Fruit fly (Drosophila melanogaster) whole organism, embryonic: Measurements from ENCODE around the gene Pif1.

Source experiments
- Atf3 ChIP-seq: fragments of 200-800 bp; sonication (Bioruptor generic); optimal IDR thresholded peaks from 3 replicates; lab custom pipeline; 2016; ENCODE audit warnings: missing biosample characterization, missing genetic modification characterization
- CG10274 ChIP-seq: fragments of 200-800 bp; sonication (Bioruptor generic); optimal IDR thresholded peaks from 3 replicates; lab custom pipeline; 2017; ENCODE audit warnings: missing biosample characterization, mild to moderate bottlenecking, missing genetic modification characterization
- CG11456 ChIP-seq: fragments of 200-800 bp; sonication (Bioruptor generic); IDR thresholded peaks from 3 replicates; pipeline ENCODE4 v1.3.6; 2022; ENCODE audit warnings: missing biosample characterization, missing genetic modification characterization
- CG11504 ChIP-seq: fragments of 200-800 bp; sonication (Bioruptor generic); optimal IDR thresholded peaks from 3 replicates; lab custom pipeline; 2019; ENCODE audit warnings: missing biosample characterization, mild to moderate bottlenecking, missing genetic modification characterization, moderate library complexity
- CG12071 ChIP-seq: fragments of 200-800 bp; sonication (Bioruptor generic); optimal IDR thresholded peaks from 3 replicates; lab custom pipeline; 2018; ENCODE audit warnings: missing biosample characterization, mild to moderate bottlenecking, missing genetic modification characterization
- CG13424 ChIP-seq: fragments of 200-800 bp; sonication (Bioruptor generic); optimal IDR thresholded peaks from 2 replicates; lab custom pipeline; 2019; ENCODE audit warnings: missing biosample characterization, mild to moderate bottlenecking, missing genetic modification characterization, moderate library complexity
- CG16779 ChIP-seq: fragments of 200-800 bp; sonication (Bioruptor generic); IDR thresholded peaks from 2 replicates; pipeline ENCODE4 v1.3.6; 2022; ENCODE audit warnings: missing biosample characterization, missing genetic modification characterization
- CG16813 ChIP-seq: fragments of 200-800 bp; sonication (Bioruptor generic); IDR thresholded peaks from 3 replicates; pipeline ENCODE4 v1.3.6; 2022; ENCODE audit warnings: missing biosample characterization, missing genetic modification characterization; ENCODE audit not compliant: partially characterized antibody
- CG17328 ChIP-seq: fragments of 200-800 bp; sonication (Bioruptor generic); IDR thresholded peaks from 2 replicates; pipeline ENCODE4 v1.3.6; 2022; ENCODE audit warnings: missing biosample characterization, missing genetic modification characterization
- CG18262 ChIP-seq: fragments of 200-800 bp; optimal IDR thresholded peaks from 3 replicates; lab custom pipeline; 2019; ENCODE audit warnings: missing biosample characterization, mild to moderate bottlenecking, missing genetic modification characterization, moderate library complexity
- CG2129 ChIP-seq: fragments of 200-800 bp; sonication (Bioruptor generic); IDR thresholded peaks from 2 replicates; pipeline ENCODE4 v1.3.6; 2022; ENCODE audit warnings: missing biosample characterization, missing genetic modification characterization; ENCODE audit not compliant: partially characterized antibody
- CG2712 ChIP-seq: fragments of 200-800 bp; optimal IDR thresholded peaks from 3 replicates; lab custom pipeline; 2019; ENCODE audit warnings: missing biosample characterization, mild to moderate bottlenecking, missing genetic modification characterization, moderate library complexity
- CG2875 ChIP-seq: fragments of 200-800 bp; sonication (Bioruptor generic); optimal IDR thresholded peaks from 2 replicates; lab custom pipeline; 2017; ENCODE audit warnings: missing biosample characterization, mild to moderate bottlenecking, missing genetic modification characterization, missing genetic modification reagents
- CG42726 ChIP-seq: fragments of 200-800 bp; sonication (Bioruptor generic); IDR thresholded peaks from 2 replicates; pipeline ENCODE4 v1.3.6; 2022; ENCODE audit warnings: missing biosample characterization, missing genetic modification characterization; ENCODE audit not compliant: partially characterized antibody
- CG4820 ChIP-seq: fragments of 200-800 bp; sonication (Bioruptor generic); optimal IDR thresholded peaks from 3 replicates; lab custom pipeline; 2016; ENCODE audit warnings: missing biosample characterization, missing genetic modification characterization
- CG6813 ChIP-seq: fragments of 200-800 bp; sonication (Bioruptor generic); optimal IDR thresholded peaks from 2 replicates; lab custom pipeline; 2017; ENCODE audit warnings: missing biosample characterization, missing genetic modification characterization, mild to moderate bottlenecking, moderate library complexity, missing genetic modification reagents
- CG9797 ChIP-seq: fragments of 200-800 bp; sonication (Bioruptor generic); optimal IDR thresholded peaks from 3 replicates; lab custom pipeline; 2018; ENCODE audit warnings: missing biosample characterization, mild to moderate bottlenecking, missing genetic modification characterization
- CG9932 ChIP-seq: fragments of 200-800 bp; sonication (Bioruptor generic); IDR thresholded peaks from 2 replicates; pipeline ENCODE4 v1.3.6; 2022; ENCODE audit warnings: missing biosample characterization, missing genetic modification characterization
- CoRest ChIP-seq: fragments of 200-800 bp; sonication (Bioruptor generic); optimal IDR thresholded peaks from 3 replicates; lab custom pipeline; 2018; ENCODE audit warnings: missing biosample characterization, mild to moderate bottlenecking, missing genetic modification characterization, moderate library complexity
- Deaf1 ChIP-seq: fragments of 200-800 bp; optimal IDR thresholded peaks from 3 replicates; lab custom pipeline; 2019; ENCODE audit warnings: missing biosample characterization, mild to moderate bottlenecking, missing genetic modification characterization, moderate library complexity
- Dek ChIP-seq: fragments of 200-800 bp; sonication (Bioruptor generic); optimal IDR thresholded peaks from 3 replicates; lab custom pipeline; 2019; ENCODE audit warnings: missing biosample characterization, mild to moderate bottlenecking, missing genetic modification characterization, moderate library complexity
- Drgx ChIP-seq: fragments of 200-800 bp; sonication (Bioruptor generic); IDR thresholded peaks from 2 replicates; pipeline ENCODE4 v1.3.6; 2022; ENCODE audit warnings: missing biosample characterization, missing genetic modification characterization
- Fer2 ChIP-seq: fragments of 200-800 bp; sonication (Bioruptor generic); optimal IDR thresholded peaks from 2 replicates; lab custom pipeline; 2018; ENCODE audit warnings: missing biosample characterization, mild to moderate bottlenecking, missing genetic modification characterization, moderate library complexity
- Lim3 ChIP-seq: fragments of 200-800 bp; sonication (Bioruptor generic); IDR thresholded peaks from 2 replicates; pipeline ENCODE4 v1.3.6; 2022; ENCODE audit warnings: missing biosample characterization, missing genetic modification characterization
- NK7.1 ChIP-seq: fragments of 200-800 bp; sonication (Bioruptor generic); optimal IDR thresholded peaks from 3 replicates; lab custom pipeline; 2016; ENCODE audit warnings: missing biosample characterization, missing genetic modification characterization
- Oli ChIP-seq: fragments of 200-800 bp; sonication (Bioruptor generic); optimal IDR thresholded peaks from 2 replicates; lab custom pipeline; 2018; ENCODE audit warnings: missing biosample characterization, mild to moderate bottlenecking, missing genetic modification characterization, moderate library complexity
- Ptx1 ChIP-seq: fragments of 200-800 bp; sonication (Bioruptor generic); IDR thresholded peaks from 2 replicates; pipeline ENCODE4 v1.3.6; 2022; ENCODE audit warnings: missing biosample characterization, missing genetic modification characterization
- Sox102F ChIP-seq: fragments of 200-800 bp; sonication (Bioruptor generic); optimal IDR thresholded peaks from 2 replicates; lab custom pipeline; 2018; ENCODE audit warnings: missing biosample characterization, mild to moderate bottlenecking, missing genetic modification characterization, moderate library complexity
- Ssrp ChIP-seq: fragments of 200-800 bp; sonication (Bioruptor generic); optimal IDR thresholded peaks from 2 replicates; lab custom pipeline; 2018; ENCODE audit warnings: missing biosample characterization, mild to moderate bottlenecking, missing genetic modification characterization, moderate library complexity
- Vsx1 ChIP-seq: fragments of 200-800 bp; sonication (Bioruptor generic); optimal IDR thresholded peaks from 2 replicates; lab custom pipeline; 2017; ENCODE audit warnings: missing biosample characterization, mild to moderate bottlenecking, missing genetic modification characterization, missing genetic modification reagents
- Xrp1 ChIP-seq: fragments of 200-800 bp; sonication (Bioruptor generic); IDR thresholded peaks from 2 replicates; pipeline ENCODE4 v1.3.6; 2022; ENCODE audit warnings: missing biosample characterization, missing genetic modification characterization
- abd-A ChIP-seq: fragments of 200-800 bp; sonication (Bioruptor generic); optimal IDR thresholded peaks from 3 replicates; lab custom pipeline; 2019; ENCODE audit warnings: missing biosample characterization, mild to moderate bottlenecking, missing genetic modification characterization, moderate library complexity
- ac ChIP-seq: fragments of 200-800 bp; sonication (Bioruptor generic); optimal IDR thresholded peaks from 3 replicates; lab custom pipeline; 2017; ENCODE audit warnings: missing biosample characterization, mild to moderate bottlenecking, missing genetic modification characterization
- ase ChIP-seq: fragments of 200-800 bp; sonication (Bioruptor generic); IDR thresholded peaks from 3 replicates; pipeline ENCODE4 v1.3.6; 2022; ENCODE audit warnings: missing biosample characterization, missing genetic modification characterization
- danr ChIP-seq: fragments of 200-800 bp; sonication (Bioruptor generic); IDR thresholded peaks from 2 replicates; pipeline ENCODE4 v1.3.6; 2022; ENCODE audit warnings: missing biosample characterization, missing genetic modification characterization
- dm ChIP-seq: fragments of 200-800 bp; sonication (Bioruptor generic); optimal IDR thresholded peaks from 3 replicates; lab custom pipeline; 2016; ENCODE audit warnings: missing biosample characterization, missing genetic modification characterization
- ewg ChIP-seq: fragments of 200-800 bp; sonication (Bioruptor generic); optimal IDR thresholded peaks from 3 replicates; lab custom pipeline; 2017; ENCODE audit warnings: mild to moderate bottlenecking, missing biosample characterization, missing genetic modification reagents, missing genetic modification characterization
- exex ChIP-seq: fragments of 200-800 bp; sonication (Bioruptor generic); optimal IDR thresholded peaks from 4 replicates; lab custom pipeline; 2018; ENCODE audit warnings: missing biosample characterization, mild to moderate bottlenecking, missing genetic modification characterization, moderate library complexity
- gfzf ChIP-seq: fragments of 200-800 bp; sonication (Bioruptor generic); optimal IDR thresholded peaks from 2 replicates; lab custom pipeline; 2016; ENCODE audit warnings: missing biosample characterization, mild to moderate bottlenecking, missing genetic modification characterization, moderate library complexity
- lola ChIP-seq, 3 experiments: fragments of >200 bp in 2 of 3; fragments of 200-800 bp in 1 of 3; sonication (Bioruptor generic) in 1 of 3; optimal IDR thresholded peaks; 2 replicates each; lab custom pipeline; 2017 to 2019; ENCODE audit warnings: missing biosample characterization in 3 of 3, missing genetic modification characterization in 3 of 3, mild to moderate bottlenecking in 1 of 3, moderate library complexity in 1 of 3
- nmo ChIP-seq: fragments of 200-800 bp; sonication (Bioruptor generic); optimal IDR thresholded peaks from 2 replicates; lab custom pipeline; 2018; ENCODE audit warnings: missing biosample characterization, mild to moderate bottlenecking, missing genetic modification characterization, moderate library complexity
- sim ChIP-seq: fragments of 200-800 bp; sonication (Bioruptor generic); IDR thresholded peaks from 2 replicates; pipeline ENCODE4 v1.3.6; 2022; ENCODE audit warnings: missing biosample characterization, missing genetic modification characterization
- tin ChIP-seq: fragments of 200-800 bp; sonication (Bioruptor generic); optimal IDR thresholded peaks from 3 replicates; lab custom pipeline; 2016; ENCODE audit warnings: missing biosample characterization, missing genetic modification characterization
- trem ChIP-seq: fragments of 200-800 bp; optimal IDR thresholded peaks from 3 replicates; lab custom pipeline; 2019; ENCODE audit warnings: missing biosample characterization, mild to moderate bottlenecking, missing genetic modification characterization, moderate library complexity
- trh ChIP-seq: fragments of 200-800 bp; sonication (Bioruptor generic); optimal IDR thresholded peaks from 2 replicates; lab custom pipeline; 2016; ENCODE audit warnings: missing biosample characterization, missing genetic modification characterization
- twi ChIP-seq: fragments of 200-800 bp; optimal IDR thresholded peaks from 2 replicates; lab custom pipeline; 2019; ENCODE audit warnings: missing biosample characterization, mild to moderate bottlenecking, missing genetic modification characterization, moderate library complexity
- vvl ChIP-seq: fragments of 200-800 bp; sonication (Bioruptor generic); IDR thresholded peaks from 2 replicates; pipeline ENCODE4 v1.3.6; 2022; ENCODE audit warnings: missing biosample characterization, missing genetic modification characterization
- wdn ChIP-seq: fragments of 200-800 bp; sonication (Bioruptor generic); IDR thresholded peaks from 2 replicates; pipeline ENCODE4 v1.3.6; 2022; ENCODE audit warnings: missing biosample characterization, missing genetic modification characterization
- zen ChIP-seq: fragments of 200-800 bp; sonication (Bioruptor generic); optimal IDR thresholded peaks from 3 replicates; lab custom pipeline; 2018; ENCODE audit warnings: missing biosample characterization, mild to moderate bottlenecking, missing genetic modification characterization, moderate library complexity

Pif1 gene

DNA sequence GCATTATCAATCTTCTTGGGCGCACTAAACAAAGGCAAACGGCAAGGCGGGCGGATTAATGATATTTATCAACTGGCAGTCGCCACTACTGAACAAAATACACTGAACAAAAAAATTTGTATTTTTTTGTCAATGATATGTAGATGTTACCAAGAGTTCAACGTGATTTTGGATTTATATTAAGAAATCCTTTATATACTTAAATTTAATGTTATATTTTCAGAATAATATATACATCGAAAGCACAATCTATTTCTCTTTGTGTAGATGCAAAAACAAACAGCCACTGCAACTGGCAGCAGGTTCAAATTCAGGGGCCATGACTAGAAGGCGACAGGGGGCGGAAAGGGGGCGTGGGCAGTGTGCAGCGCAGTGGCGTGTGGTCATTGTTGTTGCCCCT lies 12.9 kb upstream of the Pif1 start (continued):
- TF ChIP-seq gfzf = no peak
- TF ChIP-seq CG11456 = 0 out of 3 replicates have a peak, but pooled peaks have one; percentile 15
- TF ChIP-seq Dek = no peak
- peak; percentile 35; the same call in 1 of the 2 replicates for TF ChIP-seq Xrp1 (GFP tag; lab: Robert Waterston, UW)
- no peak for TF ChIP-seq dm (GFP tag; lab: Kevin White, UChicago)
- peak; percentile 26 for TF ChIP-seq Oli
- peak; percentile 23 for TF ChIP-seq zen (tag; lab: Kevin White, UChicago)
- no peak for TF ChIP-seq Deaf1
- no peak for TF ChIP-seq Fer2 (tag; lab: Kevin White, UChicago)
- peak; percentile 10 for TF ChIP-seq CoRest
- TF ChIP-seq CG18262 = no peak
- TF ChIP-seq ac (GFP tag; lab: Kevin White, UChicago) = no peak
- TF ChIP-seq CG9932 (GFP tag; lab: Robert Waterston, UW) = no peak
- TF ChIP-seq exex (tag; lab: Kevin White, UChicago) = no peak
- no peak for TF ChIP-seq abd-A (tag; lab: Kevin White, UChicago)
- peak; percentile 47 for TF ChIP-seq Sox102F (GFP tag; lab: Kevin White, UChicago)
- peak; percentile 45; the same call in 1 of the 2 replicates for TF ChIP-seq vvl (GFP tag; lab: Robert Waterston, UW)
- peak; percentile 41; the same call in 1 of the 2 replicates for TF ChIP-seq Ptx1 (GFP tag; lab: Robert Waterston, UW)
- no peak for TF ChIP-seq CG42726 (GFP tag; lab: Robert Waterston, UW)
- no peak for TF ChIP-seq CG2875 (GFP tag; lab: Kevin White, UChicago)
- no peak for TF ChIP-seq trh (GFP tag; lab: Kevin White, UChicago)
- TF ChIP-seq sim (GFP tag; lab: Robert Waterston, UW) = no peak
- no peak for TF ChIP-seq CG2129
- peak; percentile 3 for TF ChIP-seq ewg
- peak; percentile 22 for TF ChIP-seq CG13424 (tag; lab: Kevin White, UChicago)
- 0 out of 3 replicates have a peak, but pooled peaks have one; percentile 32 for TF ChIP-seq ase (GFP tag; lab: Robert Waterston, UW)
- no peak for TF ChIP-seq NK7.1
- no peak for TF ChIP-seq danr (GFP tag; lab: Robert Waterston, UW)
- no peak for TF ChIP-seq Vsx1 (GFP tag; lab: Kevin White, UChicago)
- no peak for TF ChIP-seq CG9797 (GFP tag; lab: Kevin White, UChicago)
- no peak for TF ChIP-seq CG16779 (GFP tag; lab: Robert Waterston, UW)
- peak; percentile 30 for TF ChIP-seq nmo (GFP tag; lab: Kevin White, UChicago)
- no peak for TF ChIP-seq Lim3 (GFP tag; lab: Robert Waterston, UW)

DNA sequence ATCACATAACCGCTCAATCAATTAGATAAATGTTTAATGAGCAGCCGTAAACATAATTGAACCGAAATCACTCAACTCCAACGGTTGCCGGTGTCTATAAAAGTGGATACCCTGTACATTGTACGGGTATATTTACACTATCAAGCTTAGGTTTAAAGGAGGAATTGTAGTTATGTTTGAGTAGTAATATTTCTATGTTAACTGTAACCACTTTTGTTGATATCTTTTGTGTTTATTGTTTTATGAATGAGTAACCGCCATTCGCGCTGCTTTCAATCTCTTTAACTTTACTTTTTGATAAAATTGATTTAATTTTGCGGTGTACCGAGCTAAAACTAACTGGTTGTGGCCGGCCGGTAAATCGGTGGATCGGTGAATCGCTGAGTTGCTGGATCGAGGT lies 12.2 kb upstream of the Pif1 start:
- TF ChIP-seq tin (GFP tag; lab: Kevin White, UChicago) (no peak), Atf3 (GFP tag; lab: Kevin White, UChicago) (no peak), Drgx (GFP tag; lab: Robert Waterston, UW) (peak; percentile 80)

DNA sequence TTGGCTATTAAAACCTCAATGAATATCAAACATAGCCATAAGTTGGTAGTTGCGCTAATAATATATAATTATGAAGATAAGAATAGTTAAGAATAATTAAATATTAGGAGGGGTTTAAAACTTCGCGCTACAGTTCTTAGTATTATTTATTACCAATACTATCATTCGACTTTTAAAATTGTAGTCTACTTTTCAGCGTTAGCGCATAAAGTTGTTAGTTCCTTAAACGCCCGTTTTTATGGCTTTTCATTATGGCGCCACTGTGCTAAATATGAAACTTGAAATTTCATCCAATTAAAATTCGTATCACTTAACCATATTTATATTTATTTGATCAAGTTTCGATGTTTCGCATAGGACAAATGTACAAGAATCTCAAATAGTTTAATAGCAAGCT lies 10.6 kb upstream of the Pif1 start:
- TF ChIP-seq lola (GFP tag; optimal IDR thresholded peaks at IDR 0.05; lab: Kevin White, UChicago) (no peak), Deaf1 (no peak), trem (tag; lab: Kevin White, UChicago) (peak; percentile 35), Ssrp (tag; lab: Kevin White, UChicago) (no peak), Atf3 (GFP tag; lab: Kevin White, UChicago) (no peak), zen (tag; lab: Kevin White, UChicago) (peak; percentile 18), CG17328 (GFP tag; lab: Robert Waterston, UW) (no peak), CG2712 (peak; percentile 28), ase (GFP tag; lab: Robert Waterston, UW) (no peak), CG10274 (GFP tag; lab: Kevin White, UChicago) (no peak), sim (GFP tag; lab: Robert Waterston, UW) (no peak), CG12071 (GFP tag; lab: Kevin White, UChicago) (no peak), CG11504 (tag; lab: Kevin White, UChicago) (no peak), CG4820 (no peak), twi (tag; lab: Kevin White, UChicago) (no peak), wdn (no peak), CG6813 (GFP tag; lab: Kevin White, UChicago) (no peak), CG16813 (GFP tag; lab: Robert Waterston, UW) (no peak)
